Worm (Caenorhabditis elegans): ENCODE measurements around the gene ced-5.

ce11 chrIV:10475234-10475633, 8.7 kb upstream of the ced-5 start:
- TF ChIP-seq lin-35 (GFP tag; optimal IDR thresholded peaks at IDR 0.05) (no peak), snpc-4 (GFP tag; optimal IDR thresholded peaks at IDR 0.05) (no peak), snpc-4 (tag; optimal IDR thresholded peaks at IDR 0.05) (no peak), lir-1 (GFP tag; conservative IDR thresholded peaks at IDR 0.05) (no peak), rpc-1 (optimal IDR thresholded peaks at IDR 0.05) (no peak), rpc-1 (tag; optimal IDR thresholded peaks at IDR 0.05) (no peak), pbrm-1 (GFP tag; IDR thresholded peaks at IDR 0.05) (no peak), dox-1 (GFP tag; IDR thresholded peaks at IDR 0.05) (no peak), attf-5 (GFP tag; optimal IDR thresholded peaks at IDR 0.05) (no peak), B0261.1 (tag; optimal IDR thresholded peaks at IDR 0.05) (no peak), ztf-18 (tag; optimal IDR thresholded peaks at IDR 0.05) (no peak)

All from whole organism, young adult.